Fruit fly (Drosophila melanogaster) whole organism, embryonic: ENCODE measurements around the gene CG10089.

Experiments
- CG10462 ChIP-seq: fragments of 200-800 bp; sonication (Bioruptor generic); optimal IDR thresholded peaks from 2 replicates; lab custom pipeline; 2016; ENCODE audit warnings: missing biosample characterization, missing genetic modification characterization
- CG10654 ChIP-seq: fragments of 200-800 bp; sonication (Bioruptor generic); optimal IDR thresholded peaks from 2 replicates; lab custom pipeline; 2016; ENCODE audit warnings: missing biosample characterization, missing genetic modification characterization
- CG11247 ChIP-seq: fragments of 200-800 bp; sonication (Bioruptor generic); IDR thresholded peaks from 2 replicates; pipeline ENCODE4 v1.3.6; 2022; ENCODE audit warnings: missing biosample characterization, missing genetic modification characterization
- CG11398 ChIP-seq: fragments of 200-800 bp; sonication (Bioruptor generic); optimal IDR thresholded peaks from 2 replicates; lab custom pipeline; 2016; ENCODE audit warnings: missing biosample characterization, missing genetic modification characterization
- CG12942 ChIP-seq: fragments of 200-800 bp; sonication (Bioruptor generic); optimal IDR thresholded peaks from 3 replicates; lab custom pipeline; 2016; ENCODE audit warnings: missing biosample characterization, missing genetic modification characterization
- CG14860 ChIP-seq: fragments of 200-800 bp; sonication (Bioruptor generic); IDR thresholded peaks from 3 replicates; pipeline ENCODE4 v1.3.6; 2022; ENCODE audit warnings: missing biosample characterization, missing genetic modification characterization; ENCODE audit not compliant: partially characterized antibody
- CG15514 ChIP-seq: fragments of 200-800 bp; sonication (Bioruptor generic); optimal IDR thresholded peaks from 3 replicates; lab custom pipeline; 2017; ENCODE audit warnings: missing biosample characterization, missing genetic modification characterization, mild to moderate bottlenecking, moderate library complexity, missing genetic modification reagents
- CG18011 ChIP-seq: fragments of 200-800 bp; sonication (Bioruptor generic); optimal IDR thresholded peaks from 2 replicates; lab custom pipeline; 2017; ENCODE audit warnings: missing biosample characterization, missing genetic modification characterization, mild to moderate bottlenecking, moderate library complexity, missing genotype
- CG32772 ChIP-seq: fragments of 200-800 bp; sonication (Bioruptor generic); IDR thresholded peaks from 2 replicates; pipeline ENCODE4 v1.3.6; 2022; ENCODE audit warnings: missing biosample characterization, missing genetic modification characterization
- CG7556 ChIP-seq: fragments of 200-800 bp; sonication (Bioruptor generic); optimal IDR thresholded peaks from 2 replicates; lab custom pipeline; 2017; ENCODE audit warnings: missing biosample characterization, mild to moderate bottlenecking, missing genetic modification characterization
- CG7839 ChIP-seq: fragments of 200-800 bp; sonication (Bioruptor generic); optimal IDR thresholded peaks from 3 replicates; lab custom pipeline; 2018; ENCODE audit warnings: missing biosample characterization, mild to moderate bottlenecking, missing genetic modification characterization, moderate library complexity
- CG8388 ChIP-seq: fragments of 200-800 bp; sonication (Bioruptor generic); optimal IDR thresholded peaks from 2 replicates; lab custom pipeline; 2019; ENCODE audit warnings: missing biosample characterization, mild to moderate bottlenecking, missing genetic modification characterization, moderate library complexity
- CG8944 ChIP-seq: fragments of 200-800 bp; sonication (Bioruptor generic); optimal IDR thresholded peaks from 3 replicates; lab custom pipeline; 2016; ENCODE audit warnings: missing biosample characterization, missing genetic modification characterization
- Chrac-16 ChIP-seq: fragments of 200-800 bp; sonication (Bioruptor generic); optimal IDR thresholded peaks from 3 replicates; lab custom pipeline; 2016; ENCODE audit warnings: missing biosample characterization, missing genetic modification characterization
- D19B ChIP-seq: fragments of 200-800 bp; sonication (Bioruptor generic); optimal IDR thresholded peaks from 2 replicates; lab custom pipeline; 2017; ENCODE audit warnings: missing biosample characterization, mild to moderate bottlenecking, missing genetic modification characterization
- Dfd ChIP-seq, 2 experiments: fragments of >200 bp; optimal IDR thresholded peaks; 2 replicates each; lab custom pipeline; 2017; ENCODE audit warnings: missing biosample characterization in 2 of 2, missing genetic modification characterization in 2 of 2
- Dip3 ChIP-seq: fragments of 200-800 bp; sonication (Bioruptor generic); optimal IDR thresholded peaks from 3 replicates; lab custom pipeline; 2016; ENCODE audit warnings: missing biosample characterization, missing genetic modification characterization
- E2f2 ChIP-seq: fragments of 200-800 bp; sonication (Bioruptor generic); IDR thresholded peaks from 2 replicates; pipeline ENCODE4 v1.3.6; 2022; ENCODE audit warnings: missing biosample characterization, missing genetic modification characterization
- Hr3 ChIP-seq: fragments of 200-800 bp; sonication (Bioruptor generic); optimal IDR thresholded peaks from 3 replicates; lab custom pipeline; 2016; ENCODE audit warnings: missing biosample characterization, missing genetic modification characterization
- Hr51 ChIP-seq, 2 experiments: fragments of 200-800 bp; sonication (Bioruptor generic); optimal IDR thresholded peaks; 2 replicates in 1 of 2; 3 replicates in 1 of 2; lab custom pipeline; 2016 to 2018; ENCODE audit warnings: missing biosample characterization in 2 of 2, missing genetic modification characterization in 2 of 2, mild to moderate bottlenecking in 1 of 2, moderate library complexity in 1 of 2
- Hr78 ChIP-seq, 2 experiments: fragments of 200-800 bp in 1 of 2; fragments of >200 bp in 1 of 2; sonication (Bioruptor generic) in 1 of 2; optimal IDR thresholded peaks; 2 replicates each; lab custom pipeline; 2017 to 2019; ENCODE audit warnings: missing biosample characterization in 2 of 2, missing genetic modification characterization in 2 of 2, mild to moderate bottlenecking in 1 of 2, moderate library complexity in 1 of 2
- Mrtf ChIP-seq: fragments of 200-800 bp; sonication (Bioruptor generic); IDR thresholded peaks from 3 replicates; pipeline ENCODE4 v1.3.6; 2022; ENCODE audit warnings: missing biosample characterization, missing genetic modification characterization
- Myb ChIP-seq: fragments of 200-800 bp; sonication (Bioruptor generic); optimal IDR thresholded peaks from 2 replicates; lab custom pipeline; 2016; ENCODE audit warnings: missing biosample characterization, missing genetic modification characterization
- NK7.1 ChIP-seq: fragments of 200-800 bp; sonication (Bioruptor generic); optimal IDR thresholded peaks from 3 replicates; lab custom pipeline; 2016; ENCODE audit warnings: missing biosample characterization, missing genetic modification characterization
- Pdp1 ChIP-seq, 2 experiments: fragments of 200-800 bp; sonication (Bioruptor generic); optimal IDR thresholded peaks; 3 replicates each; lab custom pipeline; 2016; ENCODE audit warnings: missing biosample characterization in 2 of 2, missing genetic modification characterization in 2 of 2, mild to moderate bottlenecking in 1 of 2, moderate library complexity in 1 of 2
- Stat92E ChIP-seq, 3 experiments: fragments of >200 bp in 2 of 3; fragments of 200-800 bp in 1 of 3; sonication (Bioruptor generic) in 1 of 3; optimal IDR thresholded peaks; 2 replicates each; lab custom pipeline; 2017 to 2019; ENCODE audit warnings: missing biosample characterization in 3 of 3, missing genetic modification characterization in 3 of 3, mild to moderate bottlenecking in 1 of 3, moderate library complexity in 1 of 3
- Trl ChIP-seq, 3 experiments: fragments of >200 bp in 2 of 3; fragments of 200-800 bp in 1 of 3; sonication (Bioruptor generic) in 1 of 3; optimal IDR thresholded peaks; 2 replicates in 1 of 3; 3 replicates in 2 of 3; lab custom pipeline; 2016 to 2017; ENCODE audit warnings: missing biosample characterization in 1 of 3, missing genetic modification characterization in 1 of 3
- amos ChIP-seq: fragments of 200-800 bp; sonication (Bioruptor generic); IDR thresholded peaks from 2 replicates; pipeline ENCODE4 v1.3.6; 2022; ENCODE audit warnings: missing biosample characterization, missing genetic modification characterization; ENCODE audit not compliant: partially characterized antibody
- btn ChIP-seq: fragments of 200-800 bp; sonication (Bioruptor generic); optimal IDR thresholded peaks from 2 replicates; lab custom pipeline; 2016; ENCODE audit warnings: missing biosample characterization, missing genetic modification characterization
- chn ChIP-seq: fragments of 200-800 bp; sonication (Bioruptor generic); optimal IDR thresholded peaks from 2 replicates; lab custom pipeline; 2016; ENCODE audit warnings: missing biosample characterization, missing genetic modification characterization
- ci ChIP-seq: fragments of 200-800 bp; sonication (Bioruptor generic); IDR thresholded peaks from 3 replicates; pipeline ENCODE4 v1.3.6; 2022; ENCODE audit warnings: missing biosample characterization, missing genetic modification characterization
- corto ChIP-seq: fragments of 200-800 bp; sonication (Bioruptor generic); optimal IDR thresholded peaks from 2 replicates; lab custom pipeline; 2016; ENCODE audit warnings: missing biosample characterization, mild to moderate bottlenecking, missing genetic modification characterization, moderate library complexity
- dysf ChIP-seq: fragments of 200-800 bp; sonication (Bioruptor generic); IDR thresholded peaks from 3 replicates; pipeline ENCODE4 v1.3.6; 2022; ENCODE audit warnings: missing biosample characterization, missing genetic modification characterization
- en ChIP-seq: fragments of 200-800 bp; sonication (Bioruptor generic); optimal IDR thresholded peaks from 2 replicates; lab custom pipeline; 2016; ENCODE audit warnings: missing biosample characterization, missing genetic modification characterization
- fd3F ChIP-seq: fragments of 200-800 bp; sonication (Bioruptor generic); optimal IDR thresholded peaks from 2 replicates; lab custom pipeline; 2018; ENCODE audit warnings: missing biosample characterization, mild to moderate bottlenecking, missing genetic modification characterization, moderate library complexity
- jing ChIP-seq: fragments of 200-800 bp; sonication (Bioruptor generic); optimal IDR thresholded peaks from 2 replicates; lab custom pipeline; 2018; ENCODE audit warnings: missing biosample characterization, mild to moderate bottlenecking, missing genetic modification characterization
- kah ChIP-seq: fragments of 200-800 bp; sonication (Bioruptor generic); optimal IDR thresholded peaks from 2 replicates; lab custom pipeline; 2018; ENCODE audit warnings: missing biosample characterization, mild to moderate bottlenecking, missing genetic modification characterization
- lilli ChIP-seq: fragments of 200-800 bp; sonication (Bioruptor generic); optimal IDR thresholded peaks from 3 replicates; lab custom pipeline; 2016; ENCODE audit warnings: missing biosample characterization, missing genetic modification characterization
- lmd ChIP-seq: fragments of 200-800 bp; sonication (Bioruptor generic); IDR thresholded peaks from 2 replicates; pipeline ENCODE4 v1.3.6; 2022; ENCODE audit warnings: missing biosample characterization, missing genetic modification characterization
- luna ChIP-seq: fragments of 200-800 bp; sonication (Bioruptor generic); optimal IDR thresholded peaks from 2 replicates; lab custom pipeline; 2016; ENCODE audit warnings: missing biosample characterization, missing genetic modification characterization
- nau ChIP-seq: fragments of 200-800 bp; sonication (Bioruptor generic); optimal IDR thresholded peaks from 3 replicates; lab custom pipeline; 2017; ENCODE audit warnings: missing biosample characterization, mild to moderate bottlenecking, missing genetic modification characterization, missing genetic modification reagents
- nerfin-1 ChIP-seq: fragments of 200-800 bp; sonication (Bioruptor generic); optimal IDR thresholded peaks from 3 replicates; lab custom pipeline; 2019; ENCODE audit warnings: missing biosample characterization, mild to moderate bottlenecking, missing genetic modification characterization, moderate library complexity
- org-1 ChIP-seq: fragments of 200-800 bp; sonication (Bioruptor generic); optimal IDR thresholded peaks from 2 replicates; lab custom pipeline; 2017; ENCODE audit warnings: missing biosample characterization, missing genetic modification characterization
- prd ChIP-seq, 3 experiments: fragments of >200 bp in 2 of 3; fragments of 200-800 bp in 1 of 3; sonication (Bioruptor generic) in 1 of 3; optimal IDR thresholded peaks in 2 of 3; IDR thresholded peaks in 1 of 3; 2 replicates in 2 of 3; 3 replicates in 1 of 3; pipeline versions ENCODE4 v1.3.6 to Lab custom; 2017 to 2022; ENCODE audit warnings: missing biosample characterization in 1 of 3, missing genetic modification characterization in 1 of 3
- pum ChIP-seq: fragments of 200-800 bp; sonication (Bioruptor generic); optimal IDR thresholded peaks from 2 replicates; lab custom pipeline; 2016; ENCODE audit warnings: missing biosample characterization, missing genetic modification characterization
- pzg ChIP-seq: fragments of 200-800 bp; sonication (Bioruptor generic); optimal IDR thresholded peaks from 3 replicates; lab custom pipeline; 2018; ENCODE audit warnings: missing biosample characterization, mild to moderate bottlenecking, missing genetic modification characterization, moderate library complexity
- ro ChIP-seq: fragments of 200-800 bp; sonication (Bioruptor generic); IDR thresholded peaks from 2 replicates; pipeline ENCODE4 v1.3.6; 2022; ENCODE audit warnings: missing biosample characterization, missing genetic modification characterization
- run ChIP-seq: fragments of 200-800 bp; sonication (Bioruptor generic); optimal IDR thresholded peaks from 3 replicates; lab custom pipeline; 2018; ENCODE audit warnings: missing biosample characterization, mild to moderate bottlenecking, missing genetic modification characterization
- wdn ChIP-seq: fragments of 200-800 bp; sonication (Bioruptor generic); IDR thresholded peaks from 2 replicates; pipeline ENCODE4 v1.3.6; 2022; ENCODE audit warnings: missing biosample characterization, missing genetic modification characterization

The CG10089 gene

DNA sequence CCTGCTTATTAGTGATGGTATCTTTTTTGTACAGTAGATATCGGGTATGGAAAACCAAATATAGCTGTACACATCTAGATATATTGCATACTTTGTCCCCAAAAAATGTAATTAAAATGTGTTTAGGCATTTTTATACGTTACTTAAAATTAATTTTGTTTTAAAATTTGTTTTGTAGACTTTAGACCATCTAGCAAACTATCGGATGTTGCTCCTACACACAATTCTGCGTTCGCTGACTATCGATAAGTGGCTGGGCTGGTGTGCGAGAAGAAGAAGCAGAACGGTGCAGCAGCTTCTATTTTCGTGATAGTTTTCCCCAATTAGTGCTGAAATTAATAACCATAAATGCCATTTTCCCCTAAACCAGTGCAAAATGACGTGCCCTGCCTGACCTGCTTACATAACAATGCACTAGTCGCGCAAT lies 38.5 kb upstream of the CG10089 start, which contains the start of the genes Vps36 and Liprin-beta (continued):
- TF ChIP-seq E2f2 (GFP tag; lab: Robert Waterston, UW) = peak; percentile 62; the same call in 1 of the 2 replicates
- TF ChIP-seq btn (GFP tag; lab: Kevin White, UChicago) = peak; percentile 38
- peak; percentile 91 for TF ChIP-seq chn
- TF ChIP-seq CG14860 (GFP tag; lab: Robert Waterston, UW) = peak; percentile 98
- peak; percentile 94 for TF ChIP-seq Dip3 (GFP tag; lab: Kevin White, UChicago)
- peak; percentile 91 for TF ChIP-seq amos (GFP tag; lab: Robert Waterston, UW)
- peak; percentile 84 for TF ChIP-seq CG11247 (GFP tag; lab: Robert Waterston, UW)
- peak; percentile 47 for TF ChIP-seq run (tag; lab: Kevin White, UChicago)
- no peak for TF ChIP-seq Trl (optimal IDR thresholded peaks at IDR 0.05; lab: Kevin White, UChicago)
- peak; percentile 90 for TF ChIP-seq Trl (GFP tag; optimal IDR thresholded peaks at IDR 0.05; lab: Kevin White, UChicago)
- no peak for TF ChIP-seq nau (GFP tag; lab: Kevin White, UChicago)
- peak; percentile 62 for TF ChIP-seq kah (GFP tag; lab: Kevin White, UChicago)
- peak; percentile 75 for TF ChIP-seq CG10462 (GFP tag; lab: Kevin White, UChicago)
- TF ChIP-seq wdn (GFP tag; lab: Robert Waterston, UW) = peak; percentile 74
- TF ChIP-seq fd3F (GFP tag; lab: Kevin White, UChicago) = peak; percentile 80
- peak; percentile 91 for TF ChIP-seq CG12942 (GFP tag; lab: Kevin White, UChicago)
- peak; percentile 69 for TF ChIP-seq CG7556 (GFP tag; lab: Kevin White, UChicago)
- TF ChIP-seq Hr78 (GFP tag; optimal IDR thresholded peaks at IDR 0.05; lab: Kevin White, UChicago) = no peak
- TF ChIP-seq Mrtf (GFP tag; lab: Robert Waterston, UW) = peak; percentile 80
- peak; percentile 54 for TF ChIP-seq jing (GFP tag; lab: Kevin White, UChicago)
- peak; percentile 83 for TF ChIP-seq ci (GFP tag; lab: Robert Waterston, UW)
- TF ChIP-seq CG8944 (GFP tag; lab: Kevin White, UChicago) = peak; percentile 94
- TF ChIP-seq nerfin-1 (tag; lab: Kevin White, UChicago) = no peak
- peak; percentile 43 for TF ChIP-seq en (GFP tag; lab: Kevin White, UChicago)
- TF ChIP-seq Stat92E (GFP tag; optimal IDR thresholded peaks at IDR 0.05; lab: Kevin White, UChicago) = peak in 1 of 3 experiments; percentile 74
- TF ChIP-seq lmd (GFP tag; lab: Robert Waterston, UW) = peak; percentile 94
- TF ChIP-seq Pdp1 (GFP tag; optimal IDR thresholded peaks at IDR 0.05; lab: Kevin White, UChicago) = peak; percentile 87 to 95
- peak; percentile 28 for TF ChIP-seq CG10654
- peak; percentile 85 for TF ChIP-seq luna
- TF ChIP-seq Chrac-16 (GFP tag; lab: Kevin White, UChicago) = peak; percentile 94
- TF ChIP-seq NK7.1 (GFP tag; lab: Kevin White, UChicago) = peak; percentile 63
- peak in 1 of 2 experiments; percentile 90 for TF ChIP-seq Hr51 (GFP tag; optimal IDR thresholded peaks at IDR 0.05; lab: Kevin White, UChicago)
- TF ChIP-seq Myb (GFP tag; lab: Kevin White, UChicago) = peak; percentile 72
- no peak for TF ChIP-seq D19B
- TF ChIP-seq prd (optimal IDR thresholded peaks at IDR 0.05; lab: Kevin White, UChicago) = no peak
- peak; percentile 96 for TF ChIP-seq prd (GFP tag; IDR thresholded peaks at IDR 0.05; lab: Robert Waterston, UW)
- peak; percentile 94 for TF ChIP-seq pum (GFP tag; lab: Kevin White, UChicago)
- peak; percentile 5 for TF ChIP-seq org-1 (GFP tag; lab: Kevin White, UChicago)
- peak; percentile 76 for TF ChIP-seq CG15514
- TF ChIP-seq CG11398 = peak; percentile 83
- TF ChIP-seq Hr3 (GFP tag; lab: Kevin White, UChicago) = peak; percentile 91
- TF ChIP-seq ro (GFP tag; lab: Robert Waterston, UW) = peak; percentile 50; the same call in 1 of the 2 replicates
- no peak for TF ChIP-seq Dfd (GFP tag; optimal IDR thresholded peaks at IDR 0.05; lab: Kevin White, UChicago)
- peak; percentile 77 for TF ChIP-seq pzg (GFP tag; lab: Kevin White, UChicago)
- TF ChIP-seq lilli (GFP tag; lab: Kevin White, UChicago) = peak; percentile 96
- peak; percentile 75 for TF ChIP-seq CG18011
- peak; percentile 77 for TF ChIP-seq CG8388 (GFP tag; lab: Kevin White, UChicago)
- TF ChIP-seq corto (GFP tag; lab: Kevin White, UChicago) = peak; percentile 26
- TF ChIP-seq CG7839 (tag; lab: Kevin White, UChicago) = no peak
- TF ChIP-seq CG32772 (GFP tag; lab: Robert Waterston, UW) = peak; percentile 91
- peak; percentile 89 for TF ChIP-seq dysf (GFP tag; lab: Robert Waterston, UW)
